Worm (Caenorhabditis elegans) whole organism, mixed stage, embryonic: ENCODE measurements around the gene srlf-16.

Source experiments
- blmp-1 ChIP-seq: fragments of 150-350 bp; optimal IDR thresholded peaks from 2 replicates; lab custom pipeline; 2014; ENCODE audit warnings: missing biosample characterization, missing genetic modification characterization
- ceh-39 ChIP-seq: fragments of 150-350 bp; optimal IDR thresholded peaks from 2 replicates; lab custom pipeline; 2014; ENCODE audit warnings: missing biosample characterization, missing genetic modification characterization
- ceh-43 ChIP-seq: fragments of 200-800 bp; sonication (Bioruptor generic); optimal IDR thresholded peaks from 2 replicates; lab custom pipeline; 2018; ENCODE audit warnings: mild to moderate bottlenecking, missing genetic modification characterization, moderate library complexity, missing compliant biosample characterization
- ceh-83 ChIP-seq: fragments of 200-800 bp; sonication (Bioruptor generic); optimal IDR thresholded peaks from 2 replicates; lab custom pipeline; 2018; ENCODE audit warnings: mild to moderate bottlenecking, missing genetic modification characterization, missing compliant biosample characterization
- ces-1 ChIP-seq: fragments of 150-350 bp; optimal IDR thresholded peaks from 2 replicates; lab custom pipeline; 2014; ENCODE audit warnings: missing biosample characterization, missing genetic modification reagents, missing genetic modification characterization
- cnd-1 ChIP-seq: fragments of 200-800 bp; sonication (Bioruptor generic); optimal IDR thresholded peaks from 2 replicates; lab custom pipeline; 2018; ENCODE audit warnings: mild to moderate bottlenecking, missing genetic modification characterization, missing compliant biosample characterization
- drap-1 ChIP-seq: fragments of 200-800 bp; sonication (Bioruptor generic); optimal IDR thresholded peaks from 3 replicates; lab custom pipeline; 2018; ENCODE audit warnings: mild to moderate bottlenecking, missing genetic modification characterization, missing compliant biosample characterization
- elt-1 ChIP-seq: sonication (generic microtip); optimal IDR thresholded peaks from 2 replicates; lab custom pipeline; 2017; ENCODE audit warnings: missing genetic modification characterization, mild to moderate bottlenecking, missing compliant biosample characterization, antibody characterized with exemption, moderate library complexity, borderline replicate concordance; ENCODE audit not compliant: insufficient read depth
- elt-3 ChIP-seq: fragments of 150-350 bp; optimal IDR thresholded peaks from 2 replicates; lab custom pipeline; 2014; ENCODE audit warnings: missing biosample characterization, missing genetic modification characterization
- flh-1 ChIP-seq: fragments of 200-800 bp; sonication (Bioruptor generic); optimal IDR thresholded peaks from 2 replicates; lab custom pipeline; 2018; ENCODE audit warnings: mild to moderate bottlenecking, missing genetic modification characterization, moderate library complexity, missing compliant biosample characterization
- ham-2 ChIP-seq: fragments of 200-800 bp; sonication (Bioruptor generic); optimal IDR thresholded peaks from 2 replicates; lab custom pipeline; 2018; ENCODE audit warnings: mild to moderate bottlenecking, missing genetic modification characterization, missing compliant biosample characterization
- hlh-1 ChIP-seq: fragments of 150-350 bp; optimal IDR thresholded peaks from 2 replicates; lab custom pipeline; 2014; ENCODE audit warnings: missing biosample characterization, missing genetic modification reagents, missing genetic modification characterization
- lin-13 ChIP-seq: fragments of 150-350 bp; optimal IDR thresholded peaks from 2 replicates; lab custom pipeline; 2014; ENCODE audit warnings: missing biosample characterization, missing genetic modification characterization
- lin-32 ChIP-seq: fragments of 200-800 bp; sonication (Bioruptor generic); optimal IDR thresholded peaks from 2 replicates; lab custom pipeline; 2018; ENCODE audit warnings: mild to moderate bottlenecking, missing genetic modification characterization, missing compliant biosample characterization
- lsy-2 ChIP-seq: fragments of 150-350 bp; optimal IDR thresholded peaks from 2 replicates; lab custom pipeline; 2014; ENCODE audit warnings: missing biosample characterization, missing genetic modification characterization
- mab-5 ChIP-seq: fragments of 150-350 bp; optimal IDR thresholded peaks from 2 replicates; lab custom pipeline; 2014; ENCODE audit warnings: missing biosample characterization, missing genetic modification characterization
- mep-1 ChIP-seq: fragments of 150-350 bp; optimal IDR thresholded peaks from 2 replicates; lab custom pipeline; 2017; ENCODE audit warnings: missing biosample characterization, missing genetic modification reagents, missing genetic modification characterization, inconsistent platforms
- mls-2 ChIP-seq: sonication (generic microtip); optimal IDR thresholded peaks from 2 replicates; lab custom pipeline; 2016; ENCODE audit warnings: mild to moderate bottlenecking, missing genetic modification characterization, moderate library complexity, missing compliant biosample characterization
- nhr-12 ChIP-seq: fragments of 150-350 bp; optimal IDR thresholded peaks from 2 replicates; lab custom pipeline; 2014; ENCODE audit warnings: missing biosample characterization, missing genetic modification characterization
- nhr-2 ChIP-seq: fragments of 150-350 bp; optimal IDR thresholded peaks from 2 replicates; lab custom pipeline; 2014; ENCODE audit warnings: missing biosample characterization, missing genetic modification characterization
- nhr-237 ChIP-seq: fragments of 150-350 bp; optimal IDR thresholded peaks from 2 replicates; lab custom pipeline; 2014; ENCODE audit warnings: missing biosample characterization, missing genetic modification characterization
- nhr-28 ChIP-seq: fragments of 150-350 bp; optimal IDR thresholded peaks from 2 replicates; lab custom pipeline; 2014; ENCODE audit warnings: missing biosample characterization, missing genetic modification characterization
- nhr-76 ChIP-seq: sonication (generic microtip); optimal IDR thresholded peaks from 2 replicates; lab custom pipeline; 2017; ENCODE audit warnings: missing biosample characterization, missing genetic modification characterization
- pha-4 ChIP-seq: fragments of 150-350 bp; optimal IDR thresholded peaks from 2 replicates; lab custom pipeline; 2018; ENCODE audit warnings: missing biosample characterization, missing genetic modification reagents, missing genetic modification characterization
- sem-2 ChIP-seq: fragments of 200-800 bp; sonication (Bioruptor generic); optimal IDR thresholded peaks from 2 replicates; lab custom pipeline; 2018; ENCODE audit warnings: mild to moderate bottlenecking, missing genetic modification characterization, missing compliant biosample characterization
- sptf-1 ChIP-seq: sonication (generic microtip); optimal IDR thresholded peaks from 2 replicates; lab custom pipeline; 2017; ENCODE audit warnings: mild to moderate bottlenecking, missing genetic modification characterization, moderate library complexity, missing compliant biosample characterization
- tbx-8 ChIP-seq: fragments of 200-800 bp; sonication (Bioruptor generic); optimal IDR thresholded peaks from 2 replicates; lab custom pipeline; 2018; ENCODE audit warnings: mild to moderate bottlenecking, missing genetic modification characterization, moderate library complexity, missing compliant biosample characterization
- unc-120 ChIP-seq: sonication (generic microtip); optimal IDR thresholded peaks from 2 replicates; lab custom pipeline; 2017; ENCODE audit warnings: missing genetic modification characterization, missing compliant biosample characterization; ENCODE audit not compliant: poor library complexity, severe bottlenecking
- unc-39 ChIP-seq: fragments of 150-350 bp; optimal IDR thresholded peaks from 2 replicates; lab custom pipeline; 2014; ENCODE audit warnings: missing biosample characterization, missing genetic modification characterization
- unc-62 ChIP-seq: fragments of 150-350 bp; optimal IDR thresholded peaks from 2 replicates; lab custom pipeline; 2014; ENCODE audit warnings: missing biosample characterization, missing genetic modification reagents, missing genetic modification characterization
- zip-8 ChIP-seq: fragments of 150-350 bp; optimal IDR thresholded peaks from 2 replicates; lab custom pipeline; 2014; ENCODE audit warnings: missing biosample characterization, missing genetic modification characterization
- ztf-11 ChIP-seq: fragments of 150-350 bp; optimal IDR thresholded peaks from 2 replicates; lab custom pipeline; 2014; ENCODE audit warnings: missing biosample characterization, missing genetic modification characterization

srlf-16 gene

DNA sequence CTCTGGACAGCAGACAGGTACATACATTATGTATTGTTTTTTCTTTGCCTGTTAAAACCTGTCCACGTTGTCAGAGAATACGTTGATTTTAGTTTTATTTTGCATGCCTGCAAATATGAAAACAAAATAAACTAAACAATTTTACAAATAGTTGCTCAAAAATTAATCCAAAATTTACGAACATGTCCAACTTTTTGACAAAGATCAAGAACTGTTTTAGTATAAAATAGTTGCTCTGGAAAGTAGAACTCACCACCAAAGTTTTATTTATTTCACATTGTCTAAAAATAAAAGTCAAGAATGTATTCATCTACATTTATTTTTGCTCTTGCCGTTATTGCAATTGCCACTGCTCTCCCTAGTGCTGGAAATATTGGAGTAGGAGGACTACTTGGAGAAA is at the start of gene srlf-16:
Gene srlf-16, plus strand, starts transcription at position 301 of the 400 bp plus-strand sequence.
- TF ChIP-seq ceh-83 (GFP tag; lab: Kevin White, UChicago) = no peak
- TF ChIP-seq nhr-12 (tag; lab: Kevin White, UChicago) = no peak
- TF ChIP-seq mep-1 (tag; lab: Kevin White, UChicago) = no peak
- no peak for TF ChIP-seq cnd-1
- TF ChIP-seq elt-3 (tag; lab: Kevin White, UChicago) = no peak
- TF ChIP-seq nhr-2 = no peak
- TF ChIP-seq elt-1 (tag; lab: Kevin White, UChicago) = no peak
- no peak for TF ChIP-seq ces-1 (GFP tag; lab: Kevin White, UChicago)
- TF ChIP-seq drap-1 (GFP tag; lab: Kevin White, UChicago) = no peak
- no peak for TF ChIP-seq blmp-1 (tag; lab: Kevin White, UChicago)
- TF ChIP-seq flh-1 (GFP tag; lab: Kevin White, UChicago) = no peak
- TF ChIP-seq unc-120 (tag; lab: Kevin White, UChicago) = no peak
- no peak for TF ChIP-seq ceh-43
- TF ChIP-seq unc-62 = no peak
- no peak for TF ChIP-seq mab-5
- no peak for TF ChIP-seq lin-32 (GFP tag; lab: Kevin White, UChicago)
- no peak for TF ChIP-seq nhr-76 (tag; lab: Kevin White, UChicago)
- TF ChIP-seq nhr-28 (tag; lab: Kevin White, UChicago) = no peak

- TF ChIP-seq sptf-1 (tag; lab: Kevin White, UChicago) (no peak), cnd-1 (no peak), zip-8 (tag; lab: Kevin White, UChicago) (no peak)
Measured at ce11 chrV:8055170-8055569, 49.4 kb upstream of the srlf-16 start.

DNA sequence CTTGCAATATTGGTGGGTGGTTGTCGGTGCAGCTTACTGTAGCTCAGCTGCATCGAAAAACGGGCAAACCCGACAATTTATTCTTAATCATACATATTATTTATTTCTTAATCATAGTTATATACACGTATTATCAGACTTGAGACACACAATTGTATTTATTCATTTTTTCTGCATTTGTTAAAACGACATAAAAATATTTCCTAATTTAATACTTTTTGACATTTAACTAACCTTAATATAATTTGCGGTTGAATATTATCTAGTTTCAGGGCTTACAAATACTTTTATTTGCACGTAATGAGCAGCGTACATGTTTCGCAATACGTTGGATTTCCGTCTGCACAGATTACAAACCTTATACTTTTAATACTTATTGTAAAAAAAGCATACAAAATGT is 46.2 kb upstream of the srlf-16 start, which contains the start of gene str-138:
Gene str-138, plus strand, starts transcription at position 301 of the 400 bp plus-strand sequence.
- TF ChIP-seq sptf-1 (tag; lab: Kevin White, UChicago) (no peak), ham-2 (GFP tag; lab: Kevin White, UChicago) (no peak), blmp-1 (tag; lab: Kevin White, UChicago) (no peak), mab-5 (no peak), drap-1 (GFP tag; lab: Kevin White, UChicago) (no peak), cnd-1 (no peak), nhr-76 (tag; lab: Kevin White, UChicago) (no peak), lsy-2 (tag; lab: Kevin White, UChicago) (no peak), ceh-39 (no peak), elt-1 (tag; lab: Kevin White, UChicago) (no peak), sem-2 (no peak), nhr-28 (tag; lab: Kevin White, UChicago) (no peak), nhr-12 (tag; lab: Kevin White, UChicago) (no peak), flh-1 (GFP tag; lab: Kevin White, UChicago) (no peak), nhr-2 (no peak), hlh-1 (tag; lab: Kevin White, UChicago) (no peak), mep-1 (tag; lab: Kevin White, UChicago) (no peak), lin-13 (no peak), unc-39 (tag; lab: Kevin White, UChicago) (no peak)

ce11 chrV:8062074-8062473 is 42.5 kb upstream of the srlf-16 start, which contains the start of gene str-139:
TSS of gene str-139 (minus strand) at chrV:8062174.
- TF ChIP-seq nhr-237 (tag; lab: Kevin White, UChicago) (no peak), mls-2 (tag; lab: Kevin White, UChicago) (no peak), nhr-76 (tag; lab: Kevin White, UChicago) (no peak), nhr-28 (tag; lab: Kevin White, UChicago) (no peak), ceh-39 (no peak), zip-8 (tag; lab: Kevin White, UChicago) (no peak), blmp-1 (tag; lab: Kevin White, UChicago) (no peak), ztf-11 (tag; lab: Kevin White, UChicago) (no peak), ceh-83 (GFP tag; lab: Kevin White, UChicago) (no peak), mep-1 (tag; lab: Kevin White, UChicago) (no peak), ceh-43 (no peak), ham-2 (GFP tag; lab: Kevin White, UChicago) (no peak), tbx-8 (GFP tag; lab: Kevin White, UChicago) (no peak), nhr-12 (tag; lab: Kevin White, UChicago) (no peak), drap-1 (GFP tag; lab: Kevin White, UChicago) (no peak), pha-4 (tag; lab: Kevin White, UChicago) (no peak), flh-1 (GFP tag; lab: Kevin White, UChicago) (no peak)
